Worm (Caenorhabditis elegans) whole organism, L2 larva: ENCODE results near the gene ZK1320.13.
"Not testable (repeated sequence)": the region's sequence is repeated elsewhere in the genome, so short reads cannot be mapped to it uniquely, and the experiment has no call there.

Experiments
- C34F6.9 ChIP-seq: fragments of 150-350 bp; optimal IDR thresholded peaks from 2 replicates; lab custom pipeline; 2014; ENCODE audit warnings: missing biosample characterization, missing genetic modification characterization
- F13H6.1 ChIP-seq: sonication (generic microtip); optimal IDR thresholded peaks from 2 replicates; lab custom pipeline; 2016; ENCODE audit warnings: missing genetic modification characterization, missing compliant biosample characterization
- R02D3.7 ChIP-seq: fragments of 150-350 bp; optimal IDR thresholded peaks from 2 replicates; lab custom pipeline; 2014; ENCODE audit warnings: missing biosample characterization, missing genetic modification characterization
- Y55F3AM.14 ChIP-seq: fragments of 200-800 bp; sonication (Bioruptor generic); optimal IDR thresholded peaks from 2 replicates; lab custom pipeline; 2018; ENCODE audit warnings: mild to moderate bottlenecking, missing genetic modification characterization, missing compliant biosample characterization
- alr-1 ChIP-seq: fragments of 150-350 bp; optimal IDR thresholded peaks from 2 replicates; lab custom pipeline; 2014; ENCODE audit warnings: missing biosample characterization, missing genetic modification characterization
- aly-2 ChIP-seq: fragments of 150-350 bp; optimal IDR thresholded peaks from 2 replicates; lab custom pipeline; 2014; ENCODE audit warnings: missing biosample characterization, missing genetic modification characterization
- ama-1 ChIP-seq: fragments of 150-350 bp; optimal IDR thresholded peaks from 2 replicates; lab custom pipeline; 2018; ENCODE audit warnings: inconsistent platforms
- blmp-1 ChIP-seq: sonication (generic microtip); optimal IDR thresholded peaks from 2 replicates; lab custom pipeline; 2017; ENCODE audit warnings: missing genetic modification characterization, mild to moderate bottlenecking, missing compliant biosample characterization, antibody characterized with exemption, moderate library complexity; ENCODE audit not compliant: insufficient read depth
- ceh-82 ChIP-seq: fragments of 150-350 bp; optimal IDR thresholded peaks from 2 replicates; lab custom pipeline; 2014; ENCODE audit warnings: missing biosample characterization, missing genetic modification characterization
- crh-2 ChIP-seq: sonication (generic microtip); optimal IDR thresholded peaks from 2 replicates; lab custom pipeline; 2017; ENCODE audit warnings: missing biosample characterization, missing genetic modification characterization
- egl-27 ChIP-seq: sonication (generic microtip); optimal IDR thresholded peaks from 3 replicates; lab custom pipeline; 2017; ENCODE audit warnings: missing biosample characterization, missing genetic modification reagents, missing genetic modification characterization
- fos-1 ChIP-seq: fragments of 150-350 bp; optimal IDR thresholded peaks from 2 replicates; lab custom pipeline; 2014; ENCODE audit warnings: missing biosample characterization, missing genetic modification characterization
- lin-11 ChIP-seq: fragments of 150-350 bp; sonication (generic microtip); optimal IDR thresholded peaks from 2 replicates; lab custom pipeline; 2014; ENCODE audit warnings: missing biosample characterization, missing genetic modification characterization, inconsistent platforms, mixed read lengths
- lin-13 ChIP-seq: fragments of 150-350 bp; optimal IDR thresholded peaks from 2 replicates; lab custom pipeline; 2014; ENCODE audit warnings: missing biosample characterization, missing genetic modification reagents, missing genetic modification characterization
- lsy-2 ChIP-seq, 2 experiments: fragments of 150-350 bp in 1 of 2; sonication (generic microtip) in 1 of 2; optimal IDR thresholded peaks; 2 replicates each; lab custom pipeline; 2014 to 2017; ENCODE audit warnings: missing biosample characterization in 2 of 2, missing genetic modification characterization in 2 of 2
- mbf-1 ChIP-seq: sonication (generic microtip); optimal IDR thresholded peaks from 2 replicates; lab custom pipeline; 2017; ENCODE audit warnings: missing biosample characterization, missing genetic modification characterization
- mdl-1 ChIP-seq, 2 experiments: fragments of 150-350 bp in 1 of 2; sonication (generic microtip) in 1 of 2; optimal IDR thresholded peaks; 2 replicates each; lab custom pipeline; 2017; ENCODE audit warnings: missing biosample characterization in 2 of 2, missing genetic modification characterization in 2 of 2
- nhr-10 ChIP-seq: sonication (generic microtip); optimal IDR thresholded peaks from 2 replicates; lab custom pipeline; 2017; ENCODE audit warnings: missing biosample characterization, missing genetic modification characterization
- nhr-129 ChIP-seq: fragments of 150-350 bp; optimal IDR thresholded peaks from 2 replicates; lab custom pipeline; 2014; ENCODE audit warnings: missing biosample characterization, missing genetic modification characterization
- nhr-21 ChIP-seq: fragments of 150-350 bp; optimal IDR thresholded peaks from 2 replicates; lab custom pipeline; 2014; ENCODE audit warnings: missing biosample characterization, missing genetic modification characterization
- nhr-23 ChIP-seq: fragments of 150-350 bp; optimal IDR thresholded peaks from 2 replicates; lab custom pipeline; 2014; ENCODE audit warnings: missing biosample characterization, missing genetic modification reagents, missing genetic modification characterization
- peb-1 ChIP-seq: fragments of 150-350 bp; optimal IDR thresholded peaks from 2 replicates; lab custom pipeline; 2014; ENCODE audit warnings: missing biosample characterization, missing genetic modification characterization
- sem-4 ChIP-seq: fragments of 150-350 bp; optimal IDR thresholded peaks from 2 replicates; lab custom pipeline; 2014; ENCODE audit warnings: missing biosample characterization, missing genetic modification reagents, missing genetic modification characterization
- skn-1 ChIP-seq: sonication (generic microtip); optimal IDR thresholded peaks from 2 replicates; lab custom pipeline; 2017; ENCODE audit warnings: missing biosample characterization, missing genetic modification characterization
- unc-39 ChIP-seq: fragments of 150-350 bp; optimal IDR thresholded peaks from 2 replicates; lab custom pipeline; 2014; ENCODE audit warnings: missing biosample characterization, missing genetic modification characterization
- unc-62 ChIP-seq: fragments of 150-350 bp; optimal IDR thresholded peaks from 2 replicates; lab custom pipeline; 2014; ENCODE audit warnings: missing biosample characterization, missing genetic modification reagents, missing genetic modification characterization
- ztf-11 ChIP-seq: sonication (generic microtip); optimal IDR thresholded peaks from 2 replicates; lab custom pipeline; 2017; ENCODE audit warnings: missing biosample characterization, missing genetic modification characterization

ZK1320.13 gene

DNA sequence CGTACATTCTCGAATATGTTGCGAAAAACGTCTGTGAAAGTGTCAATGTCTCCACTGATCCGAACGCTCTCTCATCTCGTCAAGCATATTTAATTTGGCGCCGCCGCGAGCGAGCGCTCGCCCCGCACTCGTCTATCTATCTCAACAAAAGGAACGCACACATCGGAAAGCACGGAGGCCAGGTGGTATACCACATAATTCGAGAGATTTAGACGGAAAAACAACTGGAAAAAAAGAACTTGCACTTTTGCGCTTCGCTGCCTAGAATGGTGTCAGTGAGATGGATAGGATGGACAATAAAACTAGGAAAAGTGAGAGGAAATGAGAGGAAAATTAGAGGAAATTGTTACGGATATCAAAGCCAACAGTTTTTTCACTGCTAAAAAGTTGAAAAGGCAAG lies 48.6 kb downstream of the ZK1320.13 start:
- TF ChIP-seq alr-1 (tag; lab: Kevin White, UChicago) (no peak), unc-39 (no peak), F13H6.1 (peak; percentile 44), aly-2 (tag; lab: Kevin White, UChicago) (no peak), lin-13 (GFP tag; lab: Kevin White, UChicago) (no peak), Y55F3AM.14 (GFP tag; lab: Kevin White, UChicago) (no peak), skn-1 (tag; lab: Kevin White, UChicago) (no peak), lsy-2 (tag; optimal IDR thresholded peaks at IDR 0.05; lab: Kevin White, UChicago) (no peak), nhr-21 (tag; lab: Kevin White, UChicago) (peak; percentile 34), ztf-11 (tag; lab: Kevin White, UChicago) (no peak), sem-4 (tag; lab: Kevin White, UChicago) (no peak), fos-1 (tag; lab: Kevin White, UChicago) (peak; percentile 2), C34F6.9 (no peak), mdl-1 (tag; optimal IDR thresholded peaks at IDR 0.05; lab: Kevin White, UChicago) (no peak), ceh-82 (tag; lab: Kevin White, UChicago) (no peak), ama-1 (lab: Kevin White, UChicago) (no peak), egl-27 (peak; percentile 65), crh-2 (tag; lab: Kevin White, UChicago) (no peak), blmp-1 (tag; lab: Kevin White, UChicago) (peak; percentile 31), nhr-10 (tag; lab: Kevin White, UChicago) (no peak), R02D3.7 (tag; lab: Kevin White, UChicago) (no peak), nhr-23 (tag; lab: Kevin White, UChicago) (no peak), lin-11 (no peak)

DNA sequence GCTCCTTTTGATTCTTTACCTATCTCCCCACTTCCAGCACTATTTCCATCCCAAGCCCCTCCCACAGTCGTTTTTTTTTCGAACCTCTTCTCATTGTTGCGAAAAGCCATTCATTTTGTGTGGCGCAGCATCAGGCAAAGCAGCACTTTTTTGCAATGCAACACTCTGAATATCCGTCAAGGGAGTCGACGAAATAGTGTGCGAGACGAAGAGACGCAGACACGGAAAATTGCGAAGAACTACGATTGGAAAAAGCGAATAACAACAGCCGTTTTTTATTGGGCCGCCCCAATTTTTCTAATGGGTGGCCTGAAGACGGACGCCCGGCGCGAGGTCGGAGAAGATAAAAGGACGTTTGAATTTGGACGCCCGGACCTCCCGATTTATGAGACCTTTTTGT lies 49.3 kb downstream of the ZK1320.13 start:
- TF ChIP-seq lin-11, result no peak
- TF ChIP-seq alr-1 (tag; lab: Kevin White, UChicago), result no peak
- TF ChIP-seq aly-2 (tag; lab: Kevin White, UChicago), result no peak
- no peak for TF ChIP-seq nhr-129 (tag; lab: Kevin White, UChicago)
- TF ChIP-seq peb-1 (tag; lab: Kevin White, UChicago), result no peak
- no peak for TF ChIP-seq unc-62
- TF ChIP-seq mbf-1 (tag; lab: Kevin White, UChicago), result no peak

DNA sequence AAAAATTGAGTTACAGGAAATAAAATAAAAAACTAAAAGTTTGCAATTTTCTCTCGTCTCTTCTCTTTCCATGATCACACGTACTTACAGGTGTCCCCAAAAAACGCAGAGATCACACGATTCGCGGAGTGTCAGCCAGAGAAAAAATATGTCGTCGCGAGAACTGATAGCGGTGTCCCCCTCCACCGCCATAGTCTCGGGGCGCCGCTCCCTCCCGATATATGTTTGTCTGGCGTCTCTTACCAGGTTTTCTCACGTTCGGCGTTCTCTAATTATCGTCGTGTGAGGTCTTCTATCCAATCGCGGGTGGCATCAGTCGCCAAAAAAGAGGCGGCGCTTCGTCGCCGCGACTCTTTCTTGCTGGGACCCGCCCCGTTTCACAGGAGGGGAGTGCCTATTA lies 51.2 kb downstream of the ZK1320.13 start, which contains the start of gene mab-3:
mab-3 (plus strand) TSS at position 328 of the 400 bp plus-strand sequence.
- TF ChIP-seq sem-4 (tag; lab: Kevin White, UChicago); alr-1 (tag; lab: Kevin White, UChicago); ama-1 (lab: Kevin White, UChicago): not testable (repeated sequence)
